Fruit fly (Drosophila melanogaster): ENCODE results near the gene CG15579.
A peak's percentile ranks its signal among the peaks of the same experiment; 100 is the strongest.
"Not testable (repeated sequence)": the region's sequence is repeated elsewhere in the genome, so short reads cannot be mapped to it uniquely, and the experiment has no call there.

CG15579 gene

DNA sequence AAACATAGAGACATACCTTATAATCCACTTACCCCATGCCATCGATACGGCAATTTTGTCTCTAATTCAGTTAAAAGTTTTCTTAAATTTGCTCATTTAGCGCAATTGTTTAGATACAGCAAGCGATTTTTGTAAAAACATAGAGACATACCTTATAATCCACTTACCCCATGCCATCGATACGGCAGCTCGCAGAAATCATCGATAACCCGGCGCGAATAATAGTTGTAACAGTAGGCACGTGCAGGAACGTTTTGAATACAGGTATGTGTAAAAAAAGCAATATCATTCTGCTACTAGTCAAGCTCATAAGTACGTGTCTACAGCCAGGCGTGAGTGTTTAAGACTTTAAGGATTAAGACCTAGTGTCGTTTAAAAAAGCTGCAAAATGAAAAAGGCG lies 7.6 kb upstream of the CG15579 start, which contains the start of gene NO66 (continued):
- peak; percentile 1 for TF ChIP-seq Sry-δ (GFP tag; optimal IDR thresholded peaks at IDR 0.05)
- TF ChIP-seq CG16813 (GFP tag; IDR thresholded peaks at IDR 0.05; ENCODE audit: partially characterized antibody) = peak; percentile 43; the same call in 1 of the 3 replicates
- TF ChIP-seq CG11456 (GFP tag; IDR thresholded peaks at IDR 0.05) = 0 out of 3 replicates have a peak, but pooled peaks have one; percentile 42
- TF ChIP-seq knrl (GFP tag; IDR thresholded peaks at IDR 0.05; ENCODE audit: partially characterized antibody) = peak; percentile 19; the same call in 1 of the 3 replicates
- TF ChIP-seq amos (GFP tag; IDR thresholded peaks at IDR 0.05; ENCODE audit: partially characterized antibody) = peak; percentile 58; the same call in 1 of the 2 replicates
- 0 out of 2 replicates have a peak, but pooled peaks have one; percentile 30 for TF ChIP-seq CG42726 (GFP tag; IDR thresholded peaks at IDR 0.05; ENCODE audit: partially characterized antibody)
- TF ChIP-seq bbx (GFP tag; IDR thresholded peaks at IDR 0.05; ENCODE audit: partially characterized antibody) = peak; percentile 63
- not testable (repeated sequence) for TF ChIP-seq CG8290 (GFP tag; optimal IDR thresholded peaks at IDR 0.05)
- TF ChIP-seq CG8290 (tag; optimal IDR thresholded peaks at IDR 0.05) = peak in 1 of 2 experiments; percentile 27
- peak; percentile 31 for TF ChIP-seq pzg (GFP tag; optimal IDR thresholded peaks at IDR 0.05)
- peak; percentile 73 for TF ChIP-seq Dref (GFP tag; IDR thresholded peaks at IDR 0.05)
- peak; percentile 55 for TF ChIP-seq BEAF-32 (GFP tag; optimal IDR thresholded peaks at IDR 0.05)
- TF ChIP-seq CG3995 (GFP tag; optimal IDR thresholded peaks at IDR 0.05) = peak; percentile 77
- peak; percentile 57; the same call in 1 of the 2 replicates for TF ChIP-seq CG13287 (GFP tag; IDR thresholded peaks at IDR 0.05; ENCODE audit: partially characterized antibody)
- TF ChIP-seq crp (GFP tag; optimal IDR thresholded peaks at IDR 0.05) = peak in 1 of 2 experiments; percentile 0
- TF ChIP-seq dm (GFP tag; optimal IDR thresholded peaks at IDR 0.05) = peak; percentile 22
- TF ChIP-seq Dp (GFP tag; optimal IDR thresholded peaks at IDR 0.05) = peak; percentile 28
- peak; percentile 58 for TF ChIP-seq Scr (GFP tag; IDR thresholded peaks at IDR 0.05; ENCODE audit: partially characterized antibody)
- peak; percentile 47 for TF ChIP-seq cwo (GFP tag; optimal IDR thresholded peaks at IDR 0.05)
- TF ChIP-seq MBD-R2 (GFP tag; IDR thresholded peaks at IDR 0.05) = peak; percentile 51
- TF ChIP-seq hbn (GFP tag; IDR thresholded peaks at IDR 0.05; ENCODE audit: partially characterized antibody) = 0 out of 2 replicates have a peak, but pooled peaks have one; percentile 42
- peak; percentile 15; the same call in 1 of the 4 replicates for TF ChIP-seq Gug (GFP tag; IDR thresholded peaks at IDR 0.05)
- peak; percentile 44; the same call in 1 of the 2 replicates for TF ChIP-seq slbo (GFP tag; IDR thresholded peaks at IDR 0.05)
- TF ChIP-seq Bgb (GFP tag; IDR thresholded peaks at IDR 0.05; ENCODE audit: partially characterized antibody) = peak; percentile 52
- peak; percentile 16; the same call in 1 of the 3 replicates for TF ChIP-seq tgo (GFP tag; IDR thresholded peaks at IDR 0.05)
- peak; percentile 20; the same call in 1 of the 2 replicates for TF ChIP-seq vvl (GFP tag; IDR thresholded peaks at IDR 0.05)

DNA sequence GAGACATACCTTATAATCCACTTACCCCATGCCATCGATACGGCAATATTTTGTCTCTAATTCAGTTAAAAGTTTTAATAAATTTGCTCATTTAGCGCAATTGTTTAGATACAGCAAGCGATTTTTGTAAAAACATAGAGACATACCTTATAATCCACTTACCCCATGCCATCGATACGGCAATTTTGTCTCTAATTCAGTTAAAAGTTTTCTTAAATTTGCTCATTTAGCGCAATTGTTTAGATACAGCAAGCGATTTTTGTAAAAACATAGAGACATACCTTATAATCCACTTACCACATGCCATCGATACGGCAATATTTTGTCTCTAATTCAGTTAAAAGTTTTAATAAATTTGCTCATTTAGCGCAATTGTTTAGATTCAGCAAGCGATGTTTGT lies 7.1 kb upstream of the CG15579 start, which contains the start of gene mei-9:
TSS of gene mei-9 (minus strand) at position 101 of the 400 bp plus-strand sequence.
- not testable (repeated sequence) for TF ChIP-seq pnt, ewg, ATbp (GFP tag; optimal IDR thresholded peaks at IDR 0.05)

DNA sequence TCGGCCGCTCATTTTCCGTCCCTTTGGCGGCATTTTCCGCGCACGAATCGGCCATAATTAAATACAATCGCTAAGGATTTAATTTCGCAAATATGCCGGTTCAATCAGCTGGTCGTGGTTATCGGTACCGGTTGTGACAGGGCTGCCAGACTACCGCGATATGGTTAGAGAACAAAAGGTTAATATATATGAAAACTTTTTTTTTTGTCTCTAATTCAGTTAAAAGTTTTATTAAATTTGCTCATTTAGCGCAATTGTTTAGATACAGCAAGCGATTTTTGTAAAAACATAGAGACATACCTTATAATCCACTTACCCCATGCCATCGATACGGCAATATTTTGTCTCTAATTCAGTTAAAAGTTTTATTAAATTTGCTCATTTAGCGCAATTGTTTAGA lies 6.4 kb upstream of the CG15579 start:
- TF ChIP-seq CG14441 (GFP tag; IDR thresholded peaks at IDR 0.05) (peak; percentile 74), Rfx (GFP tag; IDR thresholded peaks at IDR 0.05) (peak; percentile 71), HLH3B (GFP tag; IDR thresholded peaks at IDR 0.05) (peak; percentile 45; the same call in 1 of the 2 replicates), seq (GFP tag; IDR thresholded peaks at IDR 0.05) (0 out of 2 replicates have a peak, but pooled peaks have one; percentile 18), Ptx1 (GFP tag; IDR thresholded peaks at IDR 0.05) (peak; percentile 76), slbo (GFP tag; IDR thresholded peaks at IDR 0.05) (peak; percentile 79), CG10366 (GFP tag; IDR thresholded peaks at IDR 0.05) (peak; percentile 62), CG6272 (GFP tag; IDR thresholded peaks at IDR 0.05) (peak; percentile 63), E2f2 (GFP tag; IDR thresholded peaks at IDR 0.05) (peak; percentile 34; the same call in 1 of the 2 replicates), Gug (GFP tag; IDR thresholded peaks at IDR 0.05) (peak; percentile 43; the same call in 1 of the 4 replicates), CG34422 (GFP tag; IDR thresholded peaks at IDR 0.05) (peak; percentile 71), NFAT (GFP tag; IDR thresholded peaks at IDR 0.05) (peak; percentile 23; the same call in 1 of the 2 replicates), ci (GFP tag; IDR thresholded peaks at IDR 0.05) (0 out of 3 replicates have a peak, but pooled peaks have one; percentile 37), ranshi (GFP tag; IDR thresholded peaks at IDR 0.05) (peak; percentile 64; the same call in 1 of the 2 replicates), CG17328 (GFP tag; IDR thresholded peaks at IDR 0.05) (peak; percentile 45; the same call in 1 of the 2 replicates), zfh1 (GFP tag; IDR thresholded peaks at IDR 0.05) (peak; percentile 59; the same call in 1 of the 3 replicates), Ets65A (GFP tag) (peak; percentile 58), CG11085 (GFP tag; IDR thresholded peaks at IDR 0.05) (0 out of 2 replicates have a peak, but pooled peaks have one; percentile 35), CG4730 (GFP tag; IDR thresholded peaks at IDR 0.05) (peak; percentile 51; the same call in 1 of the 2 replicates), esg (GFP tag; conservative IDR thresholded peaks at IDR 0.05) (peak; percentile 58)

Measured in whole organism, embryonic.